Fruit fly (Drosophila melanogaster): ENCODE data around the gene Pus10.

Gene Pus10

dm6 chr2L:166115-167069 lies 11.3 kb upstream of the Pus10 start (continued):
- TF ChIP-seq otp (GFP tag; IDR thresholded peaks at IDR 0.05) (no peak), CG34422 (GFP tag; IDR thresholded peaks at IDR 0.05) (no peak), CG1647 (GFP tag; optimal IDR thresholded peaks at IDR 0.05) (peak; percentile 59), CTCF (GFP tag; optimal IDR thresholded peaks at IDR 0.05) (no peak), hbn (GFP tag; IDR thresholded peaks at IDR 0.05; ENCODE audit: partially characterized antibody) (no peak), tap (tag; optimal IDR thresholded peaks at IDR 0.05) (peak; percentile 41), Sox102F (GFP tag; optimal IDR thresholded peaks at IDR 0.05) (peak; percentile 59), CG12659 (GFP tag; optimal IDR thresholded peaks at IDR 0.05) (peak; percentile 85), CG7963 (GFP tag; IDR thresholded peaks at IDR 0.05; ENCODE audit: partially characterized antibody) (no peak), z (GFP tag; IDR thresholded peaks at IDR 0.05) (no peak), mirr (GFP tag; optimal IDR thresholded peaks at IDR 0.05) (peak; percentile 98), CG10979 (tag; optimal IDR thresholded peaks at IDR 0.05) (peak; percentile 43), ems (GFP tag; optimal IDR thresholded peaks at IDR 0.05) (peak; percentile 58), CG31441 (GFP tag; IDR thresholded peaks at IDR 0.05) (no peak), stc (GFP tag; IDR thresholded peaks at IDR 0.05) (no peak), aop (GFP tag; IDR thresholded peaks at IDR 0.05) (no peak), Ravus (GFP tag; IDR thresholded peaks at IDR 0.05) (no peak), bcd (GFP tag; optimal IDR thresholded peaks at IDR 0.05) (peak; percentile 64), ranshi (GFP tag; IDR thresholded peaks at IDR 0.05) (no peak), sug (tag; optimal IDR thresholded peaks at IDR 0.05) (peak; percentile 85), chn (GFP tag; optimal IDR thresholded peaks at IDR 0.05) (peak; percentile 38), CG3726 (GFP tag; IDR thresholded peaks at IDR 0.05) (no peak), HLH3B (GFP tag; IDR thresholded peaks at IDR 0.05) (no peak), esg (GFP tag; conservative IDR thresholded peaks at IDR 0.05) (no peak), sna (GFP tag; IDR thresholded peaks at IDR 0.05; ENCODE audit: partially characterized antibody) (no peak), Aef1 (GFP tag; IDR thresholded peaks at IDR 0.05) (no peak), CG8388 (GFP tag; optimal IDR thresholded peaks at IDR 0.05) (peak; percentile 43), CG5953 (GFP tag; IDR thresholded peaks at IDR 0.05) (no peak), ci (GFP tag; IDR thresholded peaks at IDR 0.05) (no peak), Sin3A (optimal IDR thresholded peaks at IDR 0.05) (no peak), Mad (GFP tag; optimal IDR thresholded peaks at IDR 0.05) (peak; percentile 22), CG3163 (GFP tag; optimal IDR thresholded peaks at IDR 0.05) (peak; percentile 42), CkIIα-i1 (GFP tag; IDR thresholded peaks at IDR 0.05) (no peak), Hsf (GFP tag; optimal IDR thresholded peaks at IDR 0.05) (peak; percentile 30), Atf-2 (GFP tag; optimal IDR thresholded peaks at IDR 0.05) (peak; percentile 37), Trl (optimal IDR thresholded peaks at IDR 0.05) (peak; percentile 32 to 84), Trl (GFP tag; optimal IDR thresholded peaks at IDR 0.05) (peak; percentile 54), CG16863 (GFP tag; optimal IDR thresholded peaks at IDR 0.05) (peak; percentile 68), dmrt11E (tag; optimal IDR thresholded peaks at IDR 0.05) (peak; percentile 46), rib (GFP tag; IDR thresholded peaks at IDR 0.05) (no peak), PHDP (tag; optimal IDR thresholded peaks at IDR 0.05) (peak; percentile 81), slp2 (GFP tag; optimal IDR thresholded peaks at IDR 0.05) (no peak), CG11560 (tag; IDR thresholded peaks at IDR 0.05) (no peak), danr (GFP tag; IDR thresholded peaks at IDR 0.05) (no peak), sens-2 (GFP tag; IDR thresholded peaks at IDR 0.05) (no peak), CG31224 (GFP tag; IDR thresholded peaks at IDR 0.05) (no peak), CG11695 (GFP tag; IDR thresholded peaks at IDR 0.05) (no peak), HmgD (GFP tag; optimal IDR thresholded peaks at IDR 0.05) (peak; percentile 11), ap (GFP tag; IDR thresholded peaks at IDR 0.05) (no peak), CG17802 (tag; optimal IDR thresholded peaks at IDR 0.05) (no peak), CG18619 (GFP tag; optimal IDR thresholded peaks at IDR 0.05) (peak; percentile 81), Fer2 (tag; optimal IDR thresholded peaks at IDR 0.05) (peak; percentile 64)

Measured in whole organism, embryonic.